Fruit fly (Drosophila melanogaster) S2 (cell line): ENCODE measurements around the gene Tgi.

Experiments
- CG8478 ChIP-seq: fragments of >200 bp; optimal IDR thresholded peaks from 2 replicates; lab custom pipeline; 2018
- CTCF ChIP-seq, 2 experiments: fragments of >200 bp; optimal IDR thresholded peaks; 2 replicates each; lab custom pipeline; 2018

The Tgi gene

DNA sequence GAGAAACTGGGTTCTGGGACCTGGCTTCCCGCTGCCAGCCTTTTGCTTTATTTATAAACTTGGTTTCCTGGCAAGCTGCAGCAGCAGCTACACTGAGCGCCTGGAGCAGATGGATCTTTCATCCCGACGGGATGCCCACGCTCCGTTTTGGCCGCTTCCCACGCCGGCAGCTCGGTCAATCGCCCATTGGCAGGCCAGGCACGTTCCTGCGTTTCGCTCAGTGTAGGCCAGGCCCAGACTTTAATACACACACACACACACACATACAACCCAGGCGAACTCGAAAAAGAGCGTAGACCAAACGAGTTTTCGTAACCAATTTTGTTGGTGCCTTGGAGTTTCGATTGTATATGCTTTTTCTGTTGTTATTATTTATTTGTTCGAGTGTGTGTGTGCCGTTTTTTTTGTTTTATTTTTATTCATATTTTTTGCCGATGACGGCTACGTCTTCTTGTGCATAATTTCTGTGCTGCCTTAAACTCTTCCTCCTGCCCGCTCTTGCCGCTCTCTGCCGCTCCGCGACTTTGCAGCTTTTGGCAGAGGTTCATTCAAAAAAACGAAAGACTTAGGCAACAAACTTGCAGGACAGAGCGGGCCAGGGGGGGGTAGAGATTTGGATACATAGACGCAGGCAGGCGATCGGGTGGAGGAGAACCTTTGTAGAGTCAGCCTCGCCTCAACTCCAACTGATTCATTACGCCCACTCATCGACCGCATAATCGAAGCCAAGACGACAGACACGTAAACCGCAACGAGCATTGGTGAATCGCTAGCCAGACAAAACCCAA lies 13.5 kb downstream of the Tgi start:
- no peak for TF ChIP-seq CTCF (optimal IDR thresholded peaks at IDR 0.05; lab: Kevin White, UChicago)
- TF ChIP-seq CG8478 = no peak

DNA sequence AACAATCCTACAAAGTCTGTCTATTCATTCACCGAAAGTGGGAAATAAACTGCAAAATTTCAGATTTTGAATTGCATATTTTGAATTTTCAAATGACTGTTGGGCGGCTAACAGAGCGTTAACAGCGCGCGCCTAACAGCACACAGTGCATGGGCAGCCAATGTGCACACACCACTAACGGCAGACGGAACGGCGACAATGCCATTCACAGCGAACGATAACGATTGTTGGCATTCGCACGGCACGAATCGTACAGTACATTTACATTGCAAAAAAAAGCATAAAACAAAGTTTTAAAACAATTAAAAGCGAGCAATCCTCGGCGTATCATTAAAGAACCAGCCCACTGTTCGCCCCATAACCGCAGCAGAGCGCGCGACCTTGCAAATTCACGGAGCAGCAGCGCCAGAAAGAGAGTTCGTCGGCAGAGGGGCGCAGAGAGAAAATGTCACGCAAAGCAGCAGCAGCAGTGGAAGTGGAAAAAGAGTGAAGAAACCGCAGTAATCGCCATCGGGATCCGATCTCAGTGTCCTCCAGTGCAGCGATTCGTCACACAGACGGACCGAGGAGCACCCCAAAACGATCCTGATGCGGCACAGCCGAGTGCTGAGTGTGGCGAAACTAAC lies 16.0 kb downstream of the Tgi start, which contains the start of gene Spt20:
Gene Spt20 (plus strand): TSS at position 224 of the 626 bp plus-strand sequence.
- no peak for TF ChIP-seq CG8478
- peak; percentile 29 to 49 for TF ChIP-seq CTCF (optimal IDR thresholded peaks at IDR 0.05; lab: Kevin White, UChicago)

DNA sequence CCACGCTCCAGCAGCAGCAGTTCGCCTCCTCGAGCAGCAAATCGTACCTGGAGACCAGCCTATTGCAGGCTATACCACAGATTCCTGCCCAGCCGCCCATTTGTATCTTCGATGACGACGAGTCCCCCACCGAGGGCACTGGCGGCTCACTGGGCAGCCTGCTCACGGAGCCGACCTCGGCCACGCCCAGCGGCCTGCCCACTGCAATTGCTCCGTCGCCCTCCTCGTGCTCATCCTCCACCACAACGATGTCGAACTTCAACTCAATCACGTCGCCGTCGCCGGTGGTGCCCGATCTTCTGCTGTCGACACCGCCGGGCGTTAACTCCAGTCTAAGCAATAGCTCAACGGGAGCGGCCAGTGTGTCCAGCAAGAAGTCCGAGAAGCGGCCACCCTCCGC lies 17.0 kb downstream of the Tgi start:
- TF ChIP-seq CTCF (optimal IDR thresholded peaks at IDR 0.05; lab: Kevin White, UChicago) (no peak), CG8478 (no peak)

DNA sequence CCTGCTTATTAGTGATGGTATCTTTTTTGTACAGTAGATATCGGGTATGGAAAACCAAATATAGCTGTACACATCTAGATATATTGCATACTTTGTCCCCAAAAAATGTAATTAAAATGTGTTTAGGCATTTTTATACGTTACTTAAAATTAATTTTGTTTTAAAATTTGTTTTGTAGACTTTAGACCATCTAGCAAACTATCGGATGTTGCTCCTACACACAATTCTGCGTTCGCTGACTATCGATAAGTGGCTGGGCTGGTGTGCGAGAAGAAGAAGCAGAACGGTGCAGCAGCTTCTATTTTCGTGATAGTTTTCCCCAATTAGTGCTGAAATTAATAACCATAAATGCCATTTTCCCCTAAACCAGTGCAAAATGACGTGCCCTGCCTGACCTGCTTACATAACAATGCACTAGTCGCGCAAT lies 26.5 kb downstream of the Tgi start, which contains the start of the genes Vps36 and Liprin-beta:
Gene Vps36 (minus strand): TSS at position 1 of the 427 bp plus-strand sequence.
Gene Liprin-beta (plus strand): TSS at position 143 of the 427 bp plus-strand sequence.
- TF ChIP-seq CG8478 (no peak), CTCF (optimal IDR thresholded peaks at IDR 0.05; lab: Kevin White, UChicago) (no peak)

DNA sequence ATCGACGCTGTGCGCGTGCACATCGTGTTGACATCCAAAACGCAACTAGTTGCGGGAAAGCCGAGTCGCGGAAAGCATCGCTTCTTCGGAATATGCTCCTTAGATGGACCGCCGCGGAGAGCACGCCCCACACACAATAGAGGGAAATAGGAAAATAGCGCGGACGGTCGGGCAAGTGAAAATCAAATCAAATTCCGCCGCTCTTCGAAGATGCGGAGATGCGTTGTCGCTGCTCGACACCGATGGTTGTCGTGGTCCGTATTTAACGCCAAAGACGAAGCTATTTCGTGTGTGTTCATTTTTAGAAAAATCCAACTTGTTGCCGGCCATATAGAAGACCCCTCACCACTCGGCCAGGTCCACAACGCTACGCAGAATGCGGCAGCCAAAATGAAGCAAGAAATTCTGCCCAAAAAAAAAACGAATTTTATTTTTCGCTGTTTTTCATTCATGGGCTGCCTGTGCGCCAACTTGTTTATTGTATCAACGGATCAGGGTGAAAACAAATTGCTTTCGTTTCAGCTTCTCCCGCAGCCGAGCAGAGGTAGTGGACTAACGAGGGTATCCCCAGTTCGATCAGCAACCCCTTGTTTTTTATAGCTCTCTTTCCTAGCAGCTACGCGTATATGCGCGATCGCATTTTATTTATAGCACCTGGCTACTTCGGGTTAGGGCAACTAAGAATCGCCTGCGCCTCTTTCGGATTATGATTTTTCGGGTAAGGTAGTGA lies 33.1 kb downstream of the Tgi start, which contains the start of gene CG10710:
Gene CG10710 (minus strand): TSS at position 51 of the 730 bp plus-strand sequence.
- TF ChIP-seq CG8478 (no peak), CTCF (optimal IDR thresholded peaks at IDR 0.05; lab: Kevin White, UChicago) (no peak)
